Fruit fly (Drosophila melanogaster) whole organism, adult: Measurements from ENCODE around the gene Rsf1.
A peak's percentile ranks its signal among the peaks of the same experiment; 100 is the strongest.

ENCODE experiments used
- CG11617 ChIP-seq: fragments of 200-800 bp; sonication (Bioruptor generic); optimal IDR thresholded peaks from 2 replicates; lab custom pipeline; 2017; ENCODE audit warnings: mild to moderate bottlenecking, missing biosample characterization, missing genetic modification reagents, missing genetic modification characterization
- CG12768 ChIP-seq: fragments of 200-800 bp; sonication (Bioruptor generic); optimal IDR thresholded peaks from 2 replicates; lab custom pipeline; 2017; ENCODE audit warnings: missing biosample characterization, missing genetic modification characterization, mild to moderate bottlenecking, moderate library complexity, missing genetic modification reagents
- CG1620 ChIP-seq: fragments of 200-800 bp; sonication (Bioruptor generic); optimal IDR thresholded peaks from 2 replicates; lab custom pipeline; 2016; ENCODE audit warnings: missing biosample characterization, missing genetic modification characterization
- CG33017 ChIP-seq: fragments of 200-800 bp; sonication (Bioruptor generic); optimal IDR thresholded peaks from 2 replicates; lab custom pipeline; 2018; ENCODE audit warnings: missing biosample characterization, mild to moderate bottlenecking, missing genetic modification characterization, moderate library complexity
- Clk ChIP-seq: fragments of 200-800 bp; sonication (Bioruptor generic); optimal IDR thresholded peaks from 2 replicates; lab custom pipeline; 2017; ENCODE audit warnings: missing biosample characterization, missing genetic modification characterization
- Crg-1 ChIP-seq: fragments of 200-800 bp; sonication (Bioruptor generic); optimal IDR thresholded peaks from 2 replicates; lab custom pipeline; 2016; ENCODE audit warnings: missing biosample characterization, missing genetic modification characterization
- cnc ChIP-seq, 2 experiments: fragments of >200 bp; optimal IDR thresholded peaks; 2 replicates each; lab custom pipeline; 2017
- kay ChIP-seq: fragments of 200-800 bp; sonication (Bioruptor generic); peaks from one replicate; lab custom pipeline; 2016; ENCODE audit warnings: missing biosample characterization, missing genetic modification characterization, borderline replicate concordance
- pad ChIP-seq: fragments of 200-800 bp; sonication (Bioruptor generic); optimal IDR thresholded peaks from 3 replicates; lab custom pipeline; 2017; ENCODE audit warnings: missing biosample characterization, missing genetic modification characterization, mild to moderate bottlenecking, moderate library complexity, missing genetic modification reagents
- tj ChIP-seq: fragments of 200-800 bp; sonication (Bioruptor generic); optimal IDR thresholded peaks from 3 replicates; lab custom pipeline; 2017; ENCODE audit warnings: missing biosample characterization, mild to moderate bottlenecking, missing genetic modification characterization, moderate library complexity
- toe ChIP-seq: fragments of 200-800 bp; sonication (Bioruptor generic); optimal IDR thresholded peaks from 2 replicates; lab custom pipeline; 2016; ENCODE audit warnings: missing biosample characterization, missing genetic modification characterization

- no peak for TF ChIP-seq CG1620 (GFP tag; lab: Kevin White, UChicago)
- no peak for TF ChIP-seq pad (GFP tag; lab: Kevin White, UChicago)
- no peak for TF ChIP-seq tj (GFP tag; lab: Kevin White, UChicago)
- TF ChIP-seq CG12768 (GFP tag; lab: Kevin White, UChicago) = no peak
- TF ChIP-seq Crg-1 (GFP tag; lab: Kevin White, UChicago) = no peak
- TF ChIP-seq Clk (GFP tag; lab: Kevin White, UChicago) = no peak
- TF ChIP-seq toe (GFP tag; lab: Kevin White, UChicago) = no peak
- peak; percentile 91 for TF ChIP-seq kay (GFP tag; lab: Kevin White, UChicago)
- peak; percentile 29 for TF ChIP-seq CG11617 (GFP tag; lab: Kevin White, UChicago)
- no peak for TF ChIP-seq CG33017
- no peak for TF ChIP-seq cnc (optimal IDR thresholded peaks at IDR 0.05; lab: Kevin White, UChicago)
These were observed 30.5 kb downstream of the Rsf1 start for dm6 chr2L:10232827-10233226.
